Worm (Caenorhabditis elegans) whole organism, L2 larva: Measurements from ENCODE around the gene Y69A2AR.24.
A peak's percentile ranks its signal among the peaks of the same experiment; 100 is the strongest.

Source experiments
- C34F6.9 ChIP-seq: fragments of 150-350 bp; optimal IDR thresholded peaks from 2 replicates; lab custom pipeline; 2014; ENCODE audit warnings: missing biosample characterization, missing genetic modification characterization
- F13H6.1 ChIP-seq: sonication (generic microtip); optimal IDR thresholded peaks from 2 replicates; lab custom pipeline; 2016; ENCODE audit warnings: missing genetic modification characterization, missing compliant biosample characterization
- R02D3.7 ChIP-seq: fragments of 150-350 bp; optimal IDR thresholded peaks from 2 replicates; lab custom pipeline; 2014; ENCODE audit warnings: missing biosample characterization, missing genetic modification characterization
- ZK546.5 ChIP-seq: sonication (generic microtip); optimal IDR thresholded peaks from 2 replicates; lab custom pipeline; 2017; ENCODE audit warnings: missing biosample characterization, missing genetic modification characterization
- aly-2 ChIP-seq: fragments of 150-350 bp; optimal IDR thresholded peaks from 2 replicates; lab custom pipeline; 2014; ENCODE audit warnings: missing biosample characterization, missing genetic modification characterization
- ama-1 ChIP-seq: fragments of 150-350 bp; optimal IDR thresholded peaks from 2 replicates; lab custom pipeline; 2018; ENCODE audit warnings: inconsistent platforms
- ceh-16 ChIP-seq: fragments of 150-350 bp; optimal IDR thresholded peaks from 2 replicates; lab custom pipeline; 2014; ENCODE audit warnings: missing biosample characterization, missing genetic modification characterization
- ceh-82 ChIP-seq: fragments of 150-350 bp; optimal IDR thresholded peaks from 2 replicates; lab custom pipeline; 2014; ENCODE audit warnings: missing biosample characterization, missing genetic modification characterization
- crh-2 ChIP-seq: sonication (generic microtip); optimal IDR thresholded peaks from 2 replicates; lab custom pipeline; 2017; ENCODE audit warnings: missing biosample characterization, missing genetic modification characterization
- egl-27 ChIP-seq: sonication (generic microtip); optimal IDR thresholded peaks from 3 replicates; lab custom pipeline; 2017; ENCODE audit warnings: missing biosample characterization, missing genetic modification reagents, missing genetic modification characterization
- elt-1 ChIP-seq: fragments of 150-350 bp; optimal IDR thresholded peaks from 2 replicates; lab custom pipeline; 2014; ENCODE audit warnings: missing biosample characterization, missing genetic modification characterization
- elt-3 ChIP-seq: sonication (generic microtip); optimal IDR thresholded peaks from 2 replicates; lab custom pipeline; 2017; ENCODE audit warnings: missing biosample characterization, missing genetic modification characterization
- fos-1 ChIP-seq: fragments of 150-350 bp; optimal IDR thresholded peaks from 2 replicates; lab custom pipeline; 2014; ENCODE audit warnings: missing biosample characterization, missing genetic modification characterization
- gmeb-1 ChIP-seq: fragments of 150-350 bp; optimal IDR thresholded peaks from 2 replicates; lab custom pipeline; 2014; ENCODE audit warnings: missing biosample characterization, missing genetic modification characterization
- lin-11 ChIP-seq: fragments of 150-350 bp; sonication (generic microtip); optimal IDR thresholded peaks from 2 replicates; lab custom pipeline; 2014; ENCODE audit warnings: missing biosample characterization, missing genetic modification characterization, inconsistent platforms, mixed read lengths
- lin-13 ChIP-seq: fragments of 150-350 bp; optimal IDR thresholded peaks from 2 replicates; lab custom pipeline; 2014; ENCODE audit warnings: missing biosample characterization, missing genetic modification reagents, missing genetic modification characterization
- lin-39 ChIP-seq: fragments of 150-350 bp; optimal IDR thresholded peaks from 2 replicates; lab custom pipeline; 2014; ENCODE audit warnings: missing biosample characterization, missing genetic modification reagents, missing genetic modification characterization
- lsy-2 ChIP-seq, 2 experiments: fragments of 150-350 bp in 1 of 2; sonication (generic microtip) in 1 of 2; optimal IDR thresholded peaks; 2 replicates each; lab custom pipeline; 2014 to 2017; ENCODE audit warnings: missing biosample characterization in 2 of 2, missing genetic modification characterization in 2 of 2
- mab-5 ChIP-seq: fragments of 150-350 bp; optimal IDR thresholded peaks from 2 replicates; lab custom pipeline; 2014; ENCODE audit warnings: missing biosample characterization, missing genetic modification characterization
- mbf-1 ChIP-seq: sonication (generic microtip); optimal IDR thresholded peaks from 2 replicates; lab custom pipeline; 2017; ENCODE audit warnings: missing biosample characterization, missing genetic modification characterization
- nhr-10 ChIP-seq: sonication (generic microtip); optimal IDR thresholded peaks from 2 replicates; lab custom pipeline; 2017; ENCODE audit warnings: missing biosample characterization, missing genetic modification characterization
- nhr-11 ChIP-seq: fragments of 150-350 bp; optimal IDR thresholded peaks from 2 replicates; lab custom pipeline; 2014; ENCODE audit warnings: missing biosample characterization, missing genetic modification characterization
- nhr-23 ChIP-seq: fragments of 150-350 bp; optimal IDR thresholded peaks from 2 replicates; lab custom pipeline; 2014; ENCODE audit warnings: missing biosample characterization, missing genetic modification reagents, missing genetic modification characterization
- nhr-25 ChIP-seq: fragments of 150-350 bp; sonication (generic microtip); optimal IDR thresholded peaks from 3 replicates; lab custom pipeline; 2014; ENCODE audit warnings: missing biosample characterization, missing genetic modification characterization
- nhr-6 ChIP-seq: fragments of 150-350 bp; optimal IDR thresholded peaks from 2 replicates; lab custom pipeline; 2014; ENCODE audit warnings: missing biosample characterization, missing genetic modification characterization
- nhr-77 ChIP-seq: fragments of 150-350 bp; optimal IDR thresholded peaks from 2 replicates; lab custom pipeline; 2014; ENCODE audit warnings: missing biosample characterization, missing genetic modification characterization
- sem-4 ChIP-seq: fragments of 150-350 bp; optimal IDR thresholded peaks from 2 replicates; lab custom pipeline; 2014; ENCODE audit warnings: missing biosample characterization, missing genetic modification reagents, missing genetic modification characterization
- sma-9 ChIP-seq, 2 experiments: fragments of 150-350 bp in 1 of 2; sonication (generic microtip) in 1 of 2; optimal IDR thresholded peaks; 2 replicates each; lab custom pipeline; 2014 to 2016; ENCODE audit warnings: missing genetic modification characterization in 2 of 2, mild to moderate bottlenecking in 1 of 2, missing biosample characterization in 1 of 2, missing compliant biosample characterization in 1 of 2, missing genetic modification reagents in 1 of 2, moderate library complexity in 1 of 2
- unc-55 ChIP-seq: fragments of 150-350 bp; sonication (generic microtip); optimal IDR thresholded peaks from 3 replicates; lab custom pipeline; 2014; ENCODE audit warnings: missing biosample characterization, missing genetic modification reagents, missing genetic modification characterization
- zag-1 ChIP-seq: fragments of 150-350 bp; optimal IDR thresholded peaks from 2 replicates; lab custom pipeline; 2014; ENCODE audit warnings: missing biosample characterization, missing genetic modification characterization
- ztf-1 ChIP-seq: fragments of 200-800 bp; sonication (Bioruptor generic); conservative IDR thresholded peaks from 2 replicates; pipeline ENCODE4 v1.3.6; 2022; ENCODE audit warnings: missing genetic modification characterization, missing compliant biosample characterization
- ztf-4 ChIP-seq: fragments of 150-350 bp; optimal IDR thresholded peaks from 2 replicates; lab custom pipeline; 2014; ENCODE audit warnings: missing biosample characterization, missing genetic modification characterization

Y69A2AR.24 gene

ce11 chrIV:2563969-2564368 is at the start of gene Y69A2AR.24:
Gene Y69A2AR.24 (minus strand): TSS chrIV:2564069.
- TF ChIP-seq unc-55 (GFP tag; lab: Kevin White, UChicago) (no peak), ama-1 (lab: Kevin White, UChicago) (no peak), nhr-6 (tag; lab: Kevin White, UChicago) (no peak), crh-2 (tag; lab: Kevin White, UChicago) (no peak), lin-39 (tag; lab: Kevin White, UChicago) (no peak), nhr-11 (tag; lab: Kevin White, UChicago) (no peak), aly-2 (tag; lab: Kevin White, UChicago) (no peak), lin-11 (no peak), egl-27 (tag; lab: Kevin White, UChicago) (no peak), zag-1 (tag; lab: Kevin White, UChicago) (no peak), ceh-82 (no peak), fos-1 (tag; lab: Kevin White, UChicago) (no peak), ztf-4 (tag; lab: Kevin White, UChicago) (no peak), nhr-23 (no peak), mbf-1 (tag; lab: Kevin White, UChicago) (no peak), F13H6.1 (no peak), nhr-77 (tag; lab: Kevin White, UChicago) (no peak), nhr-25 (tag; lab: Kevin White, UChicago) (no peak), ztf-1 (GFP tag; lab: Robert Waterston, UW) (no peak), sem-4 (tag; lab: Kevin White, UChicago) (no peak)
- TF ChIP-seq, all 48 proteins: peak for 0

- TF ChIP-seq unc-55 (GFP tag; lab: Kevin White, UChicago): peak; percentile 8
- TF ChIP-seq nhr-11 (tag; lab: Kevin White, UChicago): no peak
- TF ChIP-seq nhr-23: no peak
- TF ChIP-seq ceh-16 (tag; lab: Kevin White, UChicago): no peak
- TF ChIP-seq R02D3.7: no peak
- TF ChIP-seq zag-1 (tag; lab: Kevin White, UChicago): no peak
- TF ChIP-seq mab-5: no peak
- TF ChIP-seq gmeb-1 (tag; lab: Kevin White, UChicago): peak; percentile 17
- peak in 1 of 2 experiments; percentile 32 for TF ChIP-seq lsy-2 (tag; optimal IDR thresholded peaks at IDR 0.05; lab: Kevin White, UChicago)
- no peak for TF ChIP-seq lin-39 (tag; lab: Kevin White, UChicago)
Measured at ce11 chrIV:2613011-2613503, 49.2 kb upstream of the Y69A2AR.24 start, which contains the start of gene Y69A2AR.28. Gene Y69A2AR.28 (minus strand): TSS chrIV:2613061.

- TF ChIP-seq aly-2 (tag; lab: Kevin White, UChicago) (no peak), lsy-2 (tag; optimal IDR thresholded peaks at IDR 0.05; lab: Kevin White, UChicago) (no peak), ceh-16 (tag; lab: Kevin White, UChicago) (no peak), ztf-4 (tag; lab: Kevin White, UChicago) (no peak), elt-3 (tag; lab: Kevin White, UChicago) (no peak), nhr-77 (tag; lab: Kevin White, UChicago) (no peak), egl-27 (tag; lab: Kevin White, UChicago) (no peak), gmeb-1 (tag; lab: Kevin White, UChicago) (no peak), elt-1 (tag; lab: Kevin White, UChicago) (no peak), lin-39 (tag; lab: Kevin White, UChicago) (no peak), mab-5 (no peak)
Measured at ce11 chrIV:2610974-2611373, 47.1 kb upstream of the Y69A2AR.24 start.

ce11 chrIV:2610409-2610808 is 46.5 kb upstream of the Y69A2AR.24 start, which contains the start of gene Y69A2AR.32:
Gene Y69A2AR.32 (plus strand): TSS chrIV:2610436.
- TF ChIP-seq gmeb-1 (tag; lab: Kevin White, UChicago): no peak
- TF ChIP-seq sma-9 (GFP tag; optimal IDR thresholded peaks at IDR 0.05; lab: Kevin White, UChicago): no peak
- TF ChIP-seq sma-9 (tag; optimal IDR thresholded peaks at IDR 0.05; lab: Kevin White, UChicago): no peak
- no peak for TF ChIP-seq ZK546.5 (tag; lab: Kevin White, UChicago)
- no peak for TF ChIP-seq lin-11
- TF ChIP-seq R02D3.7: no peak
- TF ChIP-seq egl-27 (tag; lab: Kevin White, UChicago): no peak
- TF ChIP-seq lin-13 (GFP tag; lab: Kevin White, UChicago): no peak
- TF ChIP-seq aly-2 (tag; lab: Kevin White, UChicago): no peak
- no peak for TF ChIP-seq nhr-10 (tag; lab: Kevin White, UChicago)
- no peak for TF ChIP-seq C34F6.9
- TF ChIP-seq nhr-77 (tag; lab: Kevin White, UChicago): no peak
